ENCODE assay signal across 3 worm cellular contexts in the genomic region with DNA sequence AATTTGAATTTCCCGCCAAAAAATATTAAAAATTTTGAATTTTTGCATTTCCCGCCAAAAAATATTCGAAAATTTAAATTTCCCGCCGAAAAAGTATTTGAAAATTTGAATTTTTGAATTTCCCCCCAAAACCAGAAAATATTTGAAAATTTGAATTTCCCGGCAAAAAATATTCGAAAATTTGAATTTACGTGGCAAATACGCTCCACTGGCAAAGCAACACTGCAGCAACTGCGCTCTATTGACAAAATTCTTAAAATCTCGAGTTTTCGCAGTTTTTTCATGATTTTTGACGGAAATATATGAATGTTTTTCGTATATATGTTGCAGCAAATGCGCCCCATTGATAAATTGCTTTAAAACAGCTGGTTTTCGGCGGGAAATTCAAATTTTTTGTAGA.
TF ChIP-seq lines count a peak whose summit lies in the region.

No protein-coding gene starts in this region.

TF ChIP-seq in whole organism, L1 larva, 84 proteins besides CTCF, POLR2A, EP300 and RAD21:
- TF ChIP-seq nhr-77 (tag; optimal IDR thresholded peaks at IDR 0.05; lab: Kevin White, UChicago) (no peak), efl-1 (optimal IDR thresholded peaks at IDR 0.05; lab: Kevin White, UChicago) (no peak), efl-1 (GFP tag; optimal IDR thresholded peaks at IDR 0.05 in 1 of 2; lab: Kevin White, UChicago) (peak; percentile 42 to 46), dpl-1 (GFP tag; optimal IDR thresholded peaks at IDR 0.05; lab: Kevin White, UChicago) (peak in 1 of 3 experiments; percentile 4)
TF ChIP-seq in whole organism, L1 larva: peak in this region for 2.

TF ChIP-seq in whole organism, L4 larva, 104 proteins besides CTCF, POLR2A, EP300 and RAD21:
- no peak for TF ChIP-seq mxl-3 (GFP tag; optimal IDR thresholded peaks at IDR 0.05; lab: Kevin White, UChicago)
- no peak for TF ChIP-seq zfp-2 (tag; optimal IDR thresholded peaks at IDR 0.05; lab: Kevin White, UChicago)
- peak; percentile 15 for TF ChIP-seq unc-130 (GFP tag; optimal IDR thresholded peaks at IDR 0.05; lab: Kevin White, UChicago)
- peak; percentile 93 for TF ChIP-seq lin-38 (GFP tag; IDR thresholded peaks at IDR 0.05; lab: Robert Waterston, UW)

TF ChIP-seq in whole organism, young adult, 124 proteins besides CTCF, POLR2A, EP300 and RAD21:
- TF ChIP-seq mcd-1 (GFP tag; IDR thresholded peaks at IDR 0.05; lab: Robert Waterston, UW): peak; percentile 84
- no peak for TF ChIP-seq ama-1 (optimal IDR thresholded peaks at IDR 0.05; lab: Kevin White, UChicago)
- no peak for TF ChIP-seq ama-1 (GFP tag; optimal IDR thresholded peaks at IDR 0.05; lab: Kevin White, UChicago)
- peak; percentile 79 for TF ChIP-seq lin-54 (GFP tag; optimal IDR thresholded peaks at IDR 0.05; lab: Kevin White, UChicago)
- TF ChIP-seq efl-1 (GFP tag; optimal IDR thresholded peaks at IDR 0.05; lab: Kevin White, UChicago): peak; percentile 61
- TF ChIP-seq lsl-1 (GFP tag; optimal IDR thresholded peaks at IDR 0.05; lab: Kevin White, UChicago): peak; percentile 36
- TF ChIP-seq akir-1 (GFP tag; optimal IDR thresholded peaks at IDR 0.05; lab: Kevin White, UChicago): no peak
- no peak for TF ChIP-seq die-1 (tag; optimal IDR thresholded peaks at IDR 0.05; lab: Kevin White, UChicago)
- peak; percentile 15 for TF ChIP-seq xnd-1 (tag; optimal IDR thresholded peaks at IDR 0.05; lab: Kevin White, UChicago)
- no peak for TF ChIP-seq tbx-9 (tag; optimal IDR thresholded peaks at IDR 0.05; lab: Kevin White, UChicago; ENCODE audit: borderline replicate concordance)
- peak; percentile 41; the same call in 1 of the 2 replicates for TF ChIP-seq F33H1.4 (GFP tag; IDR thresholded peaks at IDR 0.05; lab: Robert Waterston, UW)
- TF ChIP-seq lir-1 (GFP tag; conservative IDR thresholded peaks at IDR 0.05; lab: Robert Waterston, UW): no peak
- no peak for TF ChIP-seq dox-1 (GFP tag; IDR thresholded peaks at IDR 0.05; lab: Robert Waterston, UW)
- peak; percentile 13; the same call in 1 of the 2 replicates for TF ChIP-seq D2030.7 (GFP tag; IDR thresholded peaks at IDR 0.05; lab: Robert Waterston, UW)
TF ChIP-seq in whole organism, young adult: peak in this region for 7.
